Fruit fly (Drosophila melanogaster): Measurements from ENCODE around the gene CG4558.

Gene CG4558

DNA sequence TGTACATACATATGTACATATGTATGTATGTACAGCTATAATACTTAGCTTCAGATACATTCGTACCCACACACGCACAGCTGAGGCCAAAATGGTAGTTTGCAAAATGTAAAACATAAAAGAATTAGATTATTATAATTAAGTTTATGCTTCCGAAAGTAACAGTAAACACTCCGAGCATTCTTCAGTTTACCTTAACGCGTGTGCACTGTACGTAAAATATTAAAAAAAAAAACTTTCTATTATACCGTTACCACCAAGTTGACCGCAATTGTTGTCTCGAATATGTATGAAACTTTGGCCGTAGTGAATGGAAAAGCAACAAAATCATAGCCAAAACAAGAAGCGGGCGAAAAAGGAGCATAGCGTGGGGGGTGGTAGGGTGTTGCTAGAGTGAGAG, 5.0 kb downstream of the CG4558 start (continued):
- peak; percentile 76 for TF ChIP-seq CG11247 (GFP tag; IDR thresholded peaks at IDR 0.05)
- peak; percentile 63 to 73 for TF ChIP-seq Pdp1 (GFP tag; optimal IDR thresholded peaks at IDR 0.05)
- TF ChIP-seq Ets97D (GFP tag; optimal IDR thresholded peaks at IDR 0.05) = peak; percentile 28
- peak; percentile 86 for TF ChIP-seq CG2120 (GFP tag; optimal IDR thresholded peaks at IDR 0.05)
- TF ChIP-seq CG30020 (tag; optimal IDR thresholded peaks at IDR 0.05) = peak; percentile 1
- peak; percentile 81 for TF ChIP-seq CG4424 (GFP tag; optimal IDR thresholded peaks at IDR 0.05)
- TF ChIP-seq CG10462 (GFP tag; optimal IDR thresholded peaks at IDR 0.05) = no peak
- TF ChIP-seq so (GFP tag; IDR thresholded peaks at IDR 0.05) = peak; percentile 64
- TF ChIP-seq lbe (GFP tag; optimal IDR thresholded peaks at IDR 0.05) = peak; percentile 36
- TF ChIP-seq CG4360 (GFP tag; IDR thresholded peaks at IDR 0.05) = peak; percentile 5; the same call in 1 of the 2 replicates
- TF ChIP-seq NFAT (GFP tag; IDR thresholded peaks at IDR 0.05) = peak; percentile 43; the same call in 1 of the 2 replicates
- TF ChIP-seq HLHmδ (GFP tag; optimal IDR thresholded peaks at IDR 0.05) = no peak
- TF ChIP-seq CG1602 (GFP tag; optimal IDR thresholded peaks at IDR 0.05) = peak; percentile 67
- peak; percentile 60; the same call in 1 of the 3 replicates for TF ChIP-seq CG7357 (GFP tag; IDR thresholded peaks at IDR 0.05)
- peak; percentile 75 for TF ChIP-seq CG3847 (GFP tag; IDR thresholded peaks at IDR 0.05)
- peak; percentile 74 for TF ChIP-seq E2f1 (GFP tag; IDR thresholded peaks at IDR 0.05)
- no peak for TF ChIP-seq cad (GFP tag; optimal IDR thresholded peaks at IDR 0.05)
- TF ChIP-seq gro (GFP tag; optimal IDR thresholded peaks at IDR 0.05) = peak; percentile 63
- peak; percentile 22 for TF ChIP-seq CG33213 (GFP tag; optimal IDR thresholded peaks at IDR 0.05)
- peak; percentile 69 for TF ChIP-seq Dbx (GFP tag; IDR thresholded peaks at IDR 0.05)
- TF ChIP-seq CG12942 (GFP tag; optimal IDR thresholded peaks at IDR 0.05) = peak; percentile 51
- TF ChIP-seq CG3838 (GFP tag; optimal IDR thresholded peaks at IDR 0.05) = no peak
- TF ChIP-seq ewg (GFP tag; optimal IDR thresholded peaks at IDR 0.05) = peak; percentile 63
- TF ChIP-seq CG8388 (GFP tag; optimal IDR thresholded peaks at IDR 0.05) = peak; percentile 84
- TF ChIP-seq knrl (GFP tag; IDR thresholded peaks at IDR 0.05; ENCODE audit: partially characterized antibody) = no peak
- TF ChIP-seq fd102C (GFP tag; optimal IDR thresholded peaks at IDR 0.05) = no peak
- peak; percentile 77 for TF ChIP-seq fd96Cb (tag; optimal IDR thresholded peaks at IDR 0.05)
- TF ChIP-seq insv (GFP tag; optimal IDR thresholded peaks at IDR 0.05) = no peak
- TF ChIP-seq CG30403 (GFP tag; optimal IDR thresholded peaks at IDR 0.05) = peak; percentile 77
- TF ChIP-seq ttk (GFP tag; IDR thresholded peaks at IDR 0.05) = peak; percentile 58; the same call in 1 of the 2 replicates
- peak; percentile 58 for TF ChIP-seq gcm2 (GFP tag; optimal IDR thresholded peaks at IDR 0.05)
- TF ChIP-seq CG18764 (GFP tag; optimal IDR thresholded peaks at IDR 0.05) = peak; percentile 56
- no peak for TF ChIP-seq prd (optimal IDR thresholded peaks at IDR 0.05)
- peak; percentile 87 for TF ChIP-seq prd (GFP tag; IDR thresholded peaks at IDR 0.05)
- no peak for TF ChIP-seq dan (GFP tag; IDR thresholded peaks at IDR 0.05)
- peak; percentile 13 for TF ChIP-seq CG15696 (tag; optimal IDR thresholded peaks at IDR 0.05)
- TF ChIP-seq CG8478 (optimal IDR thresholded peaks at IDR 0.05) = no peak
- no peak for TF ChIP-seq pzg (GFP tag; optimal IDR thresholded peaks at IDR 0.05)
- TF ChIP-seq Hmx (GFP tag; optimal IDR thresholded peaks at IDR 0.05) = peak; percentile 43
- peak; percentile 76 for TF ChIP-seq CG17385 (GFP tag; optimal IDR thresholded peaks at IDR 0.05)
- peak; percentile 48; the same call in 1 of the 3 replicates for TF ChIP-seq jigr1 (GFP tag; IDR thresholded peaks at IDR 0.05)
- no peak for TF ChIP-seq hb (GFP tag; IDR thresholded peaks at IDR 0.05; ENCODE audit: partially characterized antibody)
- peak; percentile 51 for TF ChIP-seq ash1 (GFP tag; optimal IDR thresholded peaks at IDR 0.05)
- TF ChIP-seq gsb (GFP tag; IDR thresholded peaks at IDR 0.05) = peak; percentile 62
- TF ChIP-seq Sry-β (GFP tag; optimal IDR thresholded peaks at IDR 0.05) = peak; percentile 28
- TF ChIP-seq CG9797 (GFP tag; optimal IDR thresholded peaks at IDR 0.05) = no peak
- peak; percentile 62 for TF ChIP-seq CG15601 (tag; optimal IDR thresholded peaks at IDR 0.05)
- peak; percentile 91 for TF ChIP-seq Drgx (GFP tag; IDR thresholded peaks at IDR 0.05)
- TF ChIP-seq peb (GFP tag; IDR thresholded peaks at IDR 0.05) = 0 out of 2 replicates have a peak, but pooled peaks have one; percentile 40
- no peak; the same call in 1 of the 2 replicates for TF ChIP-seq Gsc (GFP tag; IDR thresholded peaks at IDR 0.05)
- TF ChIP-seq CG17568 (GFP tag; optimal IDR thresholded peaks at IDR 0.05) = peak; percentile 84
- no peak for TF ChIP-seq CG17912 (GFP tag; optimal IDR thresholded peaks at IDR 0.05)

Measured in whole organism, embryonic.